Fruit fly (Drosophila melanogaster): ENCODE results near the gene Pgant6.

Pgant6 gene

DNA sequence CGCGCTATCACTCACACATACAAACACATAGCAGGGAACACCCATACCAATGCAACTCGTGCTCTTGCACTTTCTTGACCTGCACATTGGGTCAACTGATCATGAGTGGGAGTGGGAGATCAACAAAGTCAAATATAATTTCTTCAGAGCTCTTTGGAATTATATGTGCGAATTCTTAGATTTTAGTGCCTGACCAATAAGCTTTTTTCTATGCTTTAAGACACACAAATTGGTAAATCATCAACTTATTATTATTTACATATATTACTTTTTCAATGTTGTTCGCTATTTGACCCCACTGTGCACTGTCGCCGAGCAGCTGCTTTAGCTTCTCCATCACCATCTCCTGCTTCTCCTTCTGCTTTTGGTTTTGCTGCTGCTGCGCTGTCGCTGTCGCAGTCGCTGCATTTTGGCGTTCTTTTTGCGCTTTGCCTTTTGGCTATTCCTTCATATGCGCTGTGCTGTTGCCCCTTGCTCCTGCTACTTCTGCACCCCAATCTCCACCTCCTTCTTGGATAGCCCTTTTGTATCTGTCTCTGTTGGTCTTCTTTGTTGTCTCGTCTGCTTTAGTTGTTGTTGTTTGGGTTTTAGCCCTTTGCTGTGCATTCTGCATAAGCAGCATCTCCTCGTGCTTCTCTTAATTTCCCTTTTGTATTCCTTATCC lies 42.1 kb downstream of the Pgant6 start (continued):
- TF ChIP-seq CG8388 (GFP tag; optimal IDR thresholded peaks at IDR 0.05) = peak; percentile 55
- peak; percentile 35; the same call in 1 of the 2 replicates for TF ChIP-seq onecut (GFP tag; IDR thresholded peaks at IDR 0.05)
- TF ChIP-seq D19B (GFP tag; optimal IDR thresholded peaks at IDR 0.05) = no peak
- peak; percentile 95 for TF ChIP-seq Drgx (GFP tag; IDR thresholded peaks at IDR 0.05)
- peak; percentile 22 for TF ChIP-seq Meics (GFP tag; optimal IDR thresholded peaks at IDR 0.05)
- TF ChIP-seq Ssrp (tag; optimal IDR thresholded peaks at IDR 0.05) = peak; percentile 68
- TF ChIP-seq nmo (GFP tag; optimal IDR thresholded peaks at IDR 0.05) = peak; percentile 76
- peak; percentile 62 for TF ChIP-seq CG1529 (GFP tag; optimal IDR thresholded peaks at IDR 0.05)
- TF ChIP-seq CG14441 (GFP tag; IDR thresholded peaks at IDR 0.05) = 0 out of 2 replicates have a peak, but pooled peaks have one; percentile 19
- peak; percentile 49; the same call in 1 of the 2 replicates for TF ChIP-seq HLH3B (GFP tag; IDR thresholded peaks at IDR 0.05)
- no peak for TF ChIP-seq CG17186 (GFP tag; optimal IDR thresholded peaks at IDR 0.05)
- TF ChIP-seq CG18262 (tag; optimal IDR thresholded peaks at IDR 0.05) = peak; percentile 76
- TF ChIP-seq lab (GFP tag; optimal IDR thresholded peaks at IDR 0.05) = peak; percentile 23
- no peak for TF ChIP-seq Deaf1 (tag; optimal IDR thresholded peaks at IDR 0.05)
- TF ChIP-seq CG18599 (GFP tag; optimal IDR thresholded peaks at IDR 0.05) = peak; percentile 31
- TF ChIP-seq Hsf (GFP tag; optimal IDR thresholded peaks at IDR 0.05) = peak; percentile 26
- no peak for TF ChIP-seq CG4854 (GFP tag; optimal IDR thresholded peaks at IDR 0.05)
- TF ChIP-seq Xbp1 (GFP tag; optimal IDR thresholded peaks at IDR 0.05) = peak; percentile 57
- no peak for TF ChIP-seq CG11398 (GFP tag; optimal IDR thresholded peaks at IDR 0.05)
- peak; percentile 44 for TF ChIP-seq CG10267 (tag; optimal IDR thresholded peaks at IDR 0.05)
- no peak for TF ChIP-seq CG3065 (GFP tag; optimal IDR thresholded peaks at IDR 0.05)
- peak; percentile 80 for TF ChIP-seq CG2712 (tag; optimal IDR thresholded peaks at IDR 0.05)
- no peak for TF ChIP-seq CG4360 (GFP tag; IDR thresholded peaks at IDR 0.05)
- peak; percentile 11 for TF ChIP-seq CG18476 (GFP tag; optimal IDR thresholded peaks at IDR 0.05)
- TF ChIP-seq Max (GFP tag; optimal IDR thresholded peaks at IDR 0.05) = peak; percentile 40
- TF ChIP-seq HLHmδ (GFP tag; optimal IDR thresholded peaks at IDR 0.05) = no peak
- TF ChIP-seq tio (GFP tag; optimal IDR thresholded peaks at IDR 0.05) = peak; percentile 32
- TF ChIP-seq CG9817 (tag; optimal IDR thresholded peaks at IDR 0.05) = peak; percentile 21
- peak; percentile 18; the same call in 1 of the 2 replicates for TF ChIP-seq Ptx1 (GFP tag; IDR thresholded peaks at IDR 0.05)
- peak; percentile 49; the same call in 1 of the 2 replicates for TF ChIP-seq CG17328 (GFP tag; IDR thresholded peaks at IDR 0.05)
- peak; percentile 52 for TF ChIP-seq CG3407 (GFP tag; optimal IDR thresholded peaks at IDR 0.05)
- peak; percentile 12 for TF ChIP-seq CG5180 (GFP tag; optimal IDR thresholded peaks at IDR 0.05)
- peak; percentile 46; the same call in 1 of the 3 replicates for TF ChIP-seq Optix (GFP tag; IDR thresholded peaks at IDR 0.05)
- TF ChIP-seq CG10147 (GFP tag; optimal IDR thresholded peaks at IDR 0.05) = no peak
- TF ChIP-seq gem (tag; optimal IDR thresholded peaks at IDR 0.05) = peak; percentile 80
- peak; percentile 57 for TF ChIP-seq CG6654 (GFP tag; optimal IDR thresholded peaks at IDR 0.05)
- TF ChIP-seq CG11504 (tag; optimal IDR thresholded peaks at IDR 0.05) = peak; percentile 70
- peak; percentile 66 for TF ChIP-seq unpg (GFP tag; optimal IDR thresholded peaks at IDR 0.05)
- TF ChIP-seq grau (tag; optimal IDR thresholded peaks at IDR 0.05) = peak; percentile 56
- TF ChIP-seq CG6272 (GFP tag; IDR thresholded peaks at IDR 0.05) = no peak
- TF ChIP-seq CG1602 (GFP tag; optimal IDR thresholded peaks at IDR 0.05) = peak; percentile 15
- TF ChIP-seq Lim3 (GFP tag; IDR thresholded peaks at IDR 0.05) = 0 out of 2 replicates have a peak, but pooled peaks have one; percentile 7
- TF ChIP-seq Hr3 (GFP tag; optimal IDR thresholded peaks at IDR 0.05) = peak; percentile 30
- peak; percentile 60 for TF ChIP-seq jing (GFP tag; optimal IDR thresholded peaks at IDR 0.05)
- TF ChIP-seq bcd (GFP tag; optimal IDR thresholded peaks at IDR 0.05) = peak; percentile 46
- TF ChIP-seq CG3847 (GFP tag; IDR thresholded peaks at IDR 0.05) = no peak
- TF ChIP-seq bsh (GFP tag; optimal IDR thresholded peaks at IDR 0.05) = peak; percentile 84 to 98
- TF ChIP-seq corto (GFP tag; optimal IDR thresholded peaks at IDR 0.05) = peak; percentile 93
- peak; percentile 47 for TF ChIP-seq az2 (GFP tag; optimal IDR thresholded peaks at IDR 0.05)

All from whole organism, embryonic.